Fruit fly (Drosophila melanogaster) whole organism, embryonic: ENCODE data around the gene Syx5.
A peak's percentile ranks its signal among the peaks of the same experiment; 100 is the strongest.

ENCODE experiments used
- Blimp-1 ChIP-seq: fragments of 200-800 bp; sonication (Bioruptor generic); optimal IDR thresholded peaks from 3 replicates; lab custom pipeline; 2018; ENCODE audit warnings: missing biosample characterization, missing genetic modification characterization, mild to moderate bottlenecking, moderate library complexity, missing genetic modification reagents
- CG10431 ChIP-seq: fragments of 200-800 bp; sonication (Bioruptor generic); optimal IDR thresholded peaks from 3 replicates; lab custom pipeline; 2018; ENCODE audit warnings: missing biosample characterization, mild to moderate bottlenecking, missing genetic modification characterization
- CG11456 ChIP-seq: fragments of 200-800 bp; sonication (Bioruptor generic); IDR thresholded peaks from 3 replicates; pipeline ENCODE4 v1.3.6; 2022; ENCODE audit warnings: missing biosample characterization, missing genetic modification characterization
- CG11504 ChIP-seq: fragments of 200-800 bp; sonication (Bioruptor generic); optimal IDR thresholded peaks from 3 replicates; lab custom pipeline; 2019; ENCODE audit warnings: missing biosample characterization, mild to moderate bottlenecking, missing genetic modification characterization, moderate library complexity
- CG12219 ChIP-seq: fragments of 200-800 bp; sonication (Bioruptor generic); optimal IDR thresholded peaks from 3 replicates; lab custom pipeline; 2018; ENCODE audit warnings: missing biosample characterization, mild to moderate bottlenecking, missing genetic modification characterization
- CG12391 ChIP-seq: fragments of 200-800 bp; sonication (Bioruptor generic); optimal IDR thresholded peaks from 3 replicates; lab custom pipeline; 2018; ENCODE audit warnings: missing biosample characterization, mild to moderate bottlenecking, missing genetic modification characterization, moderate library complexity
- CG15479 ChIP-seq: fragments of 200-800 bp; sonication (Bioruptor generic); optimal IDR thresholded peaks from 3 replicates; lab custom pipeline; 2019; ENCODE audit warnings: missing biosample characterization, mild to moderate bottlenecking, missing genetic modification characterization, moderate library complexity
- CG17359 ChIP-seq: fragments of 200-800 bp; sonication (Bioruptor generic); optimal IDR thresholded peaks from 3 replicates; lab custom pipeline; 2018; ENCODE audit warnings: missing biosample characterization, mild to moderate bottlenecking, missing genetic modification characterization, moderate library complexity
- CG17802 ChIP-seq: fragments of 200-800 bp; sonication (Bioruptor generic); optimal IDR thresholded peaks from 2 replicates; lab custom pipeline; 2018; ENCODE audit warnings: missing biosample characterization, mild to moderate bottlenecking, missing genetic modification characterization, moderate library complexity
- CG3065 ChIP-seq: fragments of 200-800 bp; sonication (Bioruptor generic); optimal IDR thresholded peaks from 2 replicates; lab custom pipeline; 2016; ENCODE audit warnings: missing biosample characterization, missing genetic modification characterization
- CG31388 ChIP-seq: fragments of 200-800 bp; sonication (Bioruptor generic); optimal IDR thresholded peaks from 2 replicates; lab custom pipeline; 2016; ENCODE audit warnings: missing biosample characterization, missing genetic modification characterization
- CG3407 ChIP-seq: fragments of 200-800 bp; sonication (Bioruptor generic); optimal IDR thresholded peaks from 2 replicates; lab custom pipeline; 2018; ENCODE audit warnings: missing biosample characterization, mild to moderate bottlenecking, missing genetic modification characterization
- CG34376 ChIP-seq: fragments of 200-800 bp; sonication (Bioruptor generic); optimal IDR thresholded peaks from 2 replicates; lab custom pipeline; 2018; ENCODE audit warnings: missing biosample characterization, mild to moderate bottlenecking, missing genetic modification characterization
- CG3995 ChIP-seq: fragments of 200-800 bp; sonication (Bioruptor generic); optimal IDR thresholded peaks from 3 replicates; lab custom pipeline; 2016; ENCODE audit warnings: missing biosample characterization, missing genetic modification characterization
- CG5245 ChIP-seq: fragments of 200-800 bp; sonication (Bioruptor generic); optimal IDR thresholded peaks from 3 replicates; lab custom pipeline; 2016; ENCODE audit warnings: missing biosample characterization, missing genetic modification characterization
- CG7839 ChIP-seq: fragments of 200-800 bp; sonication (Bioruptor generic); optimal IDR thresholded peaks from 3 replicates; lab custom pipeline; 2018; ENCODE audit warnings: missing biosample characterization, mild to moderate bottlenecking, missing genetic modification characterization, moderate library complexity
- CG8281 ChIP-seq: fragments of 200-800 bp; sonication (Bioruptor generic); optimal IDR thresholded peaks from 2 replicates; lab custom pipeline; 2018; ENCODE audit warnings: missing biosample characterization, mild to moderate bottlenecking, missing genetic modification characterization, moderate library complexity
- CG9876 ChIP-seq: fragments of 200-800 bp; sonication (Bioruptor generic); optimal IDR thresholded peaks from 2 replicates; lab custom pipeline; 2016; ENCODE audit warnings: missing biosample characterization, missing genetic modification characterization
- CTCF ChIP-seq: fragments of 200-800 bp; sonication (Bioruptor generic); optimal IDR thresholded peaks from 2 replicates; lab custom pipeline; 2017; ENCODE audit warnings: missing biosample characterization, mild to moderate bottlenecking, missing genetic modification characterization, moderate library complexity
- CkIIα-i1 ChIP-seq: fragments of 200-800 bp; sonication (Bioruptor generic); IDR thresholded peaks from 2 replicates; pipeline ENCODE4 v1.3.6; 2022; ENCODE audit warnings: missing biosample characterization, missing genetic modification characterization
- CoRest ChIP-seq: fragments of 200-800 bp; sonication (Bioruptor generic); optimal IDR thresholded peaks from 3 replicates; lab custom pipeline; 2018; ENCODE audit warnings: missing biosample characterization, mild to moderate bottlenecking, missing genetic modification characterization, moderate library complexity
- Dip3 ChIP-seq: fragments of 200-800 bp; sonication (Bioruptor generic); optimal IDR thresholded peaks from 3 replicates; lab custom pipeline; 2016; ENCODE audit warnings: missing biosample characterization, missing genetic modification characterization
- Eip74EF ChIP-seq, 2 experiments: fragments of 200-800 bp in 1 of 2; fragments of >200 bp in 1 of 2; sonication (Bioruptor generic) in 1 of 2; optimal IDR thresholded peaks; 2 replicates each; lab custom pipeline; 2017 to 2019; ENCODE audit warnings: missing biosample characterization in 2 of 2, missing genetic modification characterization in 2 of 2, mild to moderate bottlenecking in 1 of 2, moderate library complexity in 1 of 2
- H2.0 ChIP-seq: fragments of 200-800 bp; sonication (Bioruptor generic); IDR thresholded peaks from 2 replicates; pipeline ENCODE4 v1.3.6; 2022; ENCODE audit warnings: missing biosample characterization, missing genetic modification characterization
- Lhr ChIP-seq: fragments of 200-800 bp; sonication (Bioruptor generic); optimal IDR thresholded peaks from 3 replicates; lab custom pipeline; 2017; ENCODE audit warnings: mild to moderate bottlenecking, missing biosample characterization, missing genetic modification reagents, missing genetic modification characterization
- MBD-R2 ChIP-seq: fragments of 200-800 bp; sonication (Bioruptor generic); IDR thresholded peaks from 2 replicates; pipeline ENCODE4 v1.3.6; 2022; ENCODE audit warnings: missing biosample characterization, missing genetic modification characterization
- Mrtf ChIP-seq: fragments of 200-800 bp; sonication (Bioruptor generic); IDR thresholded peaks from 3 replicates; pipeline ENCODE4 v1.3.6; 2022; ENCODE audit warnings: missing biosample characterization, missing genetic modification characterization
- Trl ChIP-seq, 3 experiments: fragments of >200 bp in 2 of 3; fragments of 200-800 bp in 1 of 3; sonication (Bioruptor generic) in 1 of 3; optimal IDR thresholded peaks; 2 replicates in 1 of 3; 3 replicates in 2 of 3; lab custom pipeline; 2016 to 2017; ENCODE audit warnings: missing biosample characterization in 1 of 3, missing genetic modification characterization in 1 of 3
- YL-1 ChIP-seq: fragments of 200-800 bp; sonication (Bioruptor generic); optimal IDR thresholded peaks from 3 replicates; lab custom pipeline; 2017; ENCODE audit warnings: missing biosample characterization, mild to moderate bottlenecking, missing genetic modification characterization
- ac ChIP-seq: fragments of 200-800 bp; sonication (Bioruptor generic); optimal IDR thresholded peaks from 3 replicates; lab custom pipeline; 2017; ENCODE audit warnings: missing biosample characterization, mild to moderate bottlenecking, missing genetic modification characterization
- al ChIP-seq: fragments of 200-800 bp; sonication (Bioruptor generic); IDR thresholded peaks from 2 replicates; pipeline ENCODE4 v1.3.6; 2022; ENCODE audit warnings: missing biosample characterization, missing genetic modification characterization
- amos ChIP-seq: fragments of 200-800 bp; sonication (Bioruptor generic); IDR thresholded peaks from 2 replicates; pipeline ENCODE4 v1.3.6; 2022; ENCODE audit warnings: missing biosample characterization, missing genetic modification characterization; ENCODE audit not compliant: partially characterized antibody
- aop ChIP-seq: fragments of 200-800 bp; sonication (Bioruptor generic); IDR thresholded peaks from 2 replicates; pipeline ENCODE4 v1.3.6; 2022; ENCODE audit warnings: missing biosample characterization, missing genetic modification characterization
- btn ChIP-seq: fragments of 200-800 bp; sonication (Bioruptor generic); optimal IDR thresholded peaks from 2 replicates; lab custom pipeline; 2016; ENCODE audit warnings: missing biosample characterization, missing genetic modification characterization
- da ChIP-seq: fragments of 200-800 bp; sonication (Bioruptor generic); optimal IDR thresholded peaks from 2 replicates; lab custom pipeline; 2016; ENCODE audit warnings: missing biosample characterization, missing genetic modification characterization
- disco-r ChIP-seq: fragments of 200-800 bp; sonication (Bioruptor generic); optimal IDR thresholded peaks from 2 replicates; lab custom pipeline; 2016; ENCODE audit warnings: missing biosample characterization, missing genetic modification characterization
- dpn ChIP-seq, 2 experiments: fragments of 200-800 bp; sonication (Bioruptor generic); optimal IDR thresholded peaks; 3 replicates each; lab custom pipeline; 2016; ENCODE audit warnings: missing biosample characterization in 2 of 2, missing genetic modification characterization in 2 of 2
- gce ChIP-seq: fragments of 200-800 bp; sonication (Bioruptor generic); IDR thresholded peaks from 3 replicates; pipeline ENCODE4 v1.3.6; 2022; ENCODE audit warnings: missing biosample characterization, missing genetic modification characterization
- gt ChIP-seq: fragments of 200-800 bp; sonication (Bioruptor generic); IDR thresholded peaks from 2 replicates; pipeline ENCODE4 v1.3.6; 2022; ENCODE audit warnings: missing biosample characterization, missing genetic modification characterization
- hth ChIP-seq: fragments of >200 bp; optimal IDR thresholded peaks from 2 replicates; lab custom pipeline; 2017; ENCODE audit warnings: inconsistent platforms
- insv ChIP-seq, 2 experiments: fragments of 200-800 bp; sonication (Bioruptor generic); optimal IDR thresholded peaks; 3 replicates each; lab custom pipeline; 2016 to 2018; ENCODE audit warnings: missing biosample characterization in 2 of 2, missing genetic modification characterization in 2 of 2
- knrl ChIP-seq: fragments of 200-800 bp; sonication (Bioruptor generic); IDR thresholded peaks from 3 replicates; pipeline ENCODE4 v1.3.6; 2022; ENCODE audit warnings: missing biosample characterization, missing genetic modification characterization; ENCODE audit not compliant: partially characterized antibody
- nau ChIP-seq: fragments of 200-800 bp; sonication (Bioruptor generic); optimal IDR thresholded peaks from 3 replicates; lab custom pipeline; 2017; ENCODE audit warnings: missing biosample characterization, mild to moderate bottlenecking, missing genetic modification characterization, missing genetic modification reagents
- pho ChIP-seq: fragments of 200-800 bp; sonication (Bioruptor generic); optimal IDR thresholded peaks from 2 replicates; lab custom pipeline; 2016; ENCODE audit warnings: missing biosample characterization, missing genetic modification characterization
- seq ChIP-seq: fragments of 200-800 bp; sonication (Bioruptor generic); IDR thresholded peaks from 2 replicates; pipeline ENCODE4 v1.3.6; 2022; ENCODE audit warnings: missing biosample characterization, missing genetic modification characterization
- sisA ChIP-seq: fragments of 200-800 bp; sonication (Bioruptor generic); IDR thresholded peaks from 2 replicates; pipeline ENCODE4 v1.3.6; 2022; ENCODE audit warnings: missing biosample characterization, missing genetic modification characterization
- sob ChIP-seq: fragments of 200-800 bp; sonication (Bioruptor generic); IDR thresholded peaks from 2 replicates; pipeline ENCODE4 v1.3.6; 2022; ENCODE audit warnings: missing biosample characterization, missing genetic modification characterization
- tgo ChIP-seq: fragments of 200-800 bp; sonication (Bioruptor generic); IDR thresholded peaks from 3 replicates; pipeline ENCODE4 v1.3.6; 2022; ENCODE audit warnings: missing biosample characterization, missing genetic modification characterization
- wdn ChIP-seq: fragments of 200-800 bp; sonication (Bioruptor generic); IDR thresholded peaks from 2 replicates; pipeline ENCODE4 v1.3.6; 2022; ENCODE audit warnings: missing biosample characterization, missing genetic modification characterization

Syx5 gene

dm6 chr2L:16299466-16300311, 7.5 kb upstream of the Syx5 start, which contains the start of the genes heix and CG17328 (continued):
- TF ChIP-seq gce (GFP tag; lab: Robert Waterston, UW) = no peak
- peak; percentile 68 for TF ChIP-seq sob (GFP tag; lab: Robert Waterston, UW)
- no peak for TF ChIP-seq ac
- TF ChIP-seq da (GFP tag; lab: Kevin White, UChicago) = no peak
- peak; percentile 69 for TF ChIP-seq Dip3 (GFP tag; lab: Kevin White, UChicago)
- no peak for TF ChIP-seq hth (lab: Kevin White, UChicago)
- TF ChIP-seq seq (GFP tag; lab: Robert Waterston, UW) = peak; percentile 28; the same call in 1 of the 2 replicates
- TF ChIP-seq CG9876 (GFP tag; lab: Kevin White, UChicago) = peak; percentile 6
- TF ChIP-seq H2.0 (GFP tag; lab: Robert Waterston, UW) = peak; percentile 68
- no peak for TF ChIP-seq aop (GFP tag; lab: Robert Waterston, UW)
- no peak for TF ChIP-seq CG11504
- TF ChIP-seq btn (GFP tag; lab: Kevin White, UChicago) = no peak
- TF ChIP-seq Lhr (GFP tag; lab: Kevin White, UChicago) = no peak
- peak; percentile 61 for TF ChIP-seq CG3995 (GFP tag; lab: Kevin White, UChicago)
- TF ChIP-seq CTCF = no peak
- peak; percentile 50 for TF ChIP-seq Blimp-1 (GFP tag; lab: Kevin White, UChicago)
- TF ChIP-seq knrl (GFP tag; lab: Robert Waterston, UW) = no peak
- no peak for TF ChIP-seq CG10431
- peak; percentile 78 for TF ChIP-seq CG7839
- TF ChIP-seq CG3407 (GFP tag; lab: Kevin White, UChicago) = peak; percentile 37
- TF ChIP-seq CkIIα-i1 (GFP tag; lab: Robert Waterston, UW) = no peak
- peak; percentile 85 for TF ChIP-seq YL-1
- TF ChIP-seq gt (GFP tag; lab: Robert Waterston, UW) = no peak
- peak; percentile 50 for TF ChIP-seq pho (GFP tag; lab: Kevin White, UChicago)
- peak; percentile 24 for TF ChIP-seq CG17802 (tag; lab: Kevin White, UChicago)
- TF ChIP-seq CG12219 (GFP tag; lab: Kevin White, UChicago) = peak; percentile 44
- no peak for TF ChIP-seq amos (GFP tag; lab: Robert Waterston, UW)
- TF ChIP-seq CG17359 (tag; lab: Kevin White, UChicago) = peak; percentile 63
- TF ChIP-seq Mrtf (GFP tag; lab: Robert Waterston, UW) = peak; percentile 53; the same call in 2 of the 3 replicates
- 0 out of 2 replicates have a peak, but pooled peaks have one; percentile 73 for TF ChIP-seq wdn (GFP tag; lab: Robert Waterston, UW)
- peak; percentile 80 for TF ChIP-seq sisA
- peak; percentile 70 to 72 for TF ChIP-seq dpn (GFP tag; optimal IDR thresholded peaks at IDR 0.05; lab: Kevin White, UChicago)
- TF ChIP-seq Eip74EF (GFP tag; optimal IDR thresholded peaks at IDR 0.05; lab: Kevin White, UChicago) = no peak
- TF ChIP-seq CG31388 = peak; percentile 6
- TF ChIP-seq CG15479 (GFP tag; lab: Kevin White, UChicago) = peak; percentile 73
- TF ChIP-seq CG34376 = peak; percentile 61
- TF ChIP-seq CG12391 (tag; lab: Kevin White, UChicago) = peak; percentile 82
- peak; percentile 7 for TF ChIP-seq CG3065 (GFP tag; lab: Kevin White, UChicago)
- peak; percentile 16 for TF ChIP-seq disco-r
- peak; percentile 85 for TF ChIP-seq CoRest (tag; lab: Kevin White, UChicago)
- peak; percentile 39 for TF ChIP-seq CG8281 (tag; lab: Kevin White, UChicago)
- peak; percentile 77 for TF ChIP-seq tgo (GFP tag; lab: Robert Waterston, UW)
- TF ChIP-seq CG11456 = peak; percentile 65; the same call in 1 of the 3 replicates
- TF ChIP-seq nau (GFP tag; lab: Kevin White, UChicago) = no peak
- TF ChIP-seq Trl (optimal IDR thresholded peaks at IDR 0.05; lab: Kevin White, UChicago) = peak; percentile 88 to 89
- TF ChIP-seq Trl (GFP tag; optimal IDR thresholded peaks at IDR 0.05; lab: Kevin White, UChicago) = peak; percentile 48
- no peak for TF ChIP-seq CG5245 (GFP tag; lab: Kevin White, UChicago)
- peak; percentile 69 for TF ChIP-seq al (GFP tag; lab: Robert Waterston, UW)
- peak in 1 of 2 experiments; percentile 36 for TF ChIP-seq insv (GFP tag; optimal IDR thresholded peaks at IDR 0.05; lab: Kevin White, UChicago)
- peak; percentile 75; the same call in 1 of the 2 replicates for TF ChIP-seq MBD-R2 (GFP tag; lab: Robert Waterston, UW)
